Fruit fly (Drosophila melanogaster): ENCODE results near the gene Set8.
A peak's percentile ranks its signal among the peaks of the same experiment; 100 is the strongest.

Gene Set8

dm6 chr3R:14327472-14328104 is 11.8 kb downstream of the Set8 start, which contains the start of gene spn-B:
Gene spn-B, plus strand, starts transcription at chr3R:14328051.
- TF ChIP-seq bab1 (GFP tag; optimal IDR thresholded peaks at IDR 0.05): peak; percentile 77
- peak; percentile 32 for TF ChIP-seq kay (GFP tag; ENCODE audit: borderline replicate concordance)
- peak; percentile 66 for TF ChIP-seq cic (GFP tag; optimal IDR thresholded peaks at IDR 0.05)
- TF ChIP-seq Clk (GFP tag; optimal IDR thresholded peaks at IDR 0.05): no peak
- peak; percentile 52 for TF ChIP-seq CG14711 (tag; optimal IDR thresholded peaks at IDR 0.05)
- TF ChIP-seq pad (GFP tag; optimal IDR thresholded peaks at IDR 0.05): peak; percentile 56
- peak; percentile 40 for TF ChIP-seq CG1620 (GFP tag; optimal IDR thresholded peaks at IDR 0.05)
- peak; percentile 64 for TF ChIP-seq toe (GFP tag; optimal IDR thresholded peaks at IDR 0.05)
- peak; percentile 55 for TF ChIP-seq CG7045 (GFP tag; optimal IDR thresholded peaks at IDR 0.05)
- peak; percentile 70 for TF ChIP-seq CG12768 (GFP tag; optimal IDR thresholded peaks at IDR 0.05)
- TF ChIP-seq cnc (optimal IDR thresholded peaks at IDR 0.05): no peak
- TF ChIP-seq tj (GFP tag; optimal IDR thresholded peaks at IDR 0.05): peak; percentile 47
- TF ChIP-seq ovo (GFP tag; optimal IDR thresholded peaks at IDR 0.05): no peak
- peak; percentile 74 for TF ChIP-seq CG7101 (tag; optimal IDR thresholded peaks at IDR 0.05)
- TF ChIP-seq Crg-1 (GFP tag; optimal IDR thresholded peaks at IDR 0.05): peak; percentile 31
- TF ChIP-seq CG5204 (GFP tag; optimal IDR thresholded peaks at IDR 0.05): peak; percentile 63
- TF ChIP-seq Mnt (GFP tag; optimal IDR thresholded peaks at IDR 0.05): peak; percentile 57
- peak; percentile 81 for TF ChIP-seq CG11617 (GFP tag; optimal IDR thresholded peaks at IDR 0.05)
- TF ChIP-seq CG33017 (tag; optimal IDR thresholded peaks at IDR 0.05): peak; percentile 53
- peak; percentile 69 for TF ChIP-seq Hr96 (GFP tag; optimal IDR thresholded peaks at IDR 0.05)

- TF ChIP-seq kay (GFP tag; ENCODE audit: borderline replicate concordance) (peak; percentile 56), cnc (optimal IDR thresholded peaks at IDR 0.05) (no peak)
Observed at dm6 chr3R:14329549-14329948, 13.7 kb downstream of the Set8 start.

- TF ChIP-seq tj (GFP tag; optimal IDR thresholded peaks at IDR 0.05) (no peak), CG7101 (tag; optimal IDR thresholded peaks at IDR 0.05) (no peak), Mnt (GFP tag; optimal IDR thresholded peaks at IDR 0.05) (no peak), CG12768 (GFP tag; optimal IDR thresholded peaks at IDR 0.05) (no peak), ovo (GFP tag; optimal IDR thresholded peaks at IDR 0.05) (no peak), pad (GFP tag; optimal IDR thresholded peaks at IDR 0.05) (no peak), cic (GFP tag; optimal IDR thresholded peaks at IDR 0.05) (no peak), CG33017 (tag; optimal IDR thresholded peaks at IDR 0.05) (no peak), Crg-1 (GFP tag; optimal IDR thresholded peaks at IDR 0.05) (no peak), CG1620 (GFP tag; optimal IDR thresholded peaks at IDR 0.05) (no peak), kay (GFP tag; ENCODE audit: borderline replicate concordance) (no peak), CG5204 (GFP tag; optimal IDR thresholded peaks at IDR 0.05) (no peak), toe (GFP tag; optimal IDR thresholded peaks at IDR 0.05) (no peak), CG7045 (GFP tag; optimal IDR thresholded peaks at IDR 0.05) (no peak), bab1 (GFP tag; optimal IDR thresholded peaks at IDR 0.05) (no peak), Clk (GFP tag; optimal IDR thresholded peaks at IDR 0.05) (no peak), CG11617 (GFP tag; optimal IDR thresholded peaks at IDR 0.05) (no peak)
Observed at dm6 chr3R:14330654-14331053, 14.8 kb downstream of the Set8 start.

dm6 chr3R:14331474-14331873 is 15.6 kb downstream of the Set8 start:
- TF ChIP-seq CG11617 (GFP tag; optimal IDR thresholded peaks at IDR 0.05): no peak
- no peak for TF ChIP-seq Clk (GFP tag; optimal IDR thresholded peaks at IDR 0.05)
- TF ChIP-seq toe (GFP tag; optimal IDR thresholded peaks at IDR 0.05): no peak
- TF ChIP-seq tj (GFP tag; optimal IDR thresholded peaks at IDR 0.05): no peak
- no peak for TF ChIP-seq CG5204 (GFP tag; optimal IDR thresholded peaks at IDR 0.05)
- TF ChIP-seq CG7045 (GFP tag; optimal IDR thresholded peaks at IDR 0.05): no peak
- TF ChIP-seq CG14711 (tag; optimal IDR thresholded peaks at IDR 0.05): no peak
- no peak for TF ChIP-seq CG33017 (tag; optimal IDR thresholded peaks at IDR 0.05)
- TF ChIP-seq CG1620 (GFP tag; optimal IDR thresholded peaks at IDR 0.05): no peak

- TF ChIP-seq ovo (GFP tag; optimal IDR thresholded peaks at IDR 0.05): no peak
- TF ChIP-seq pad (GFP tag; optimal IDR thresholded peaks at IDR 0.05): no peak
Observed at dm6 chr3R:14332735-14333134, 16.9 kb downstream of the Set8 start.

- TF ChIP-seq Hr96 (GFP tag; optimal IDR thresholded peaks at IDR 0.05) (no peak), tj (GFP tag; optimal IDR thresholded peaks at IDR 0.05) (peak; percentile 49)
Observed at dm6 chr3R:14335504-14335903, 19.7 kb downstream of the Set8 start.

- no peak for TF ChIP-seq kay (GFP tag; ENCODE audit: borderline replicate concordance)
- no peak for TF ChIP-seq CG1620 (GFP tag; optimal IDR thresholded peaks at IDR 0.05)
- TF ChIP-seq CG14711 (tag; optimal IDR thresholded peaks at IDR 0.05): no peak
- TF ChIP-seq Mnt (GFP tag; optimal IDR thresholded peaks at IDR 0.05): no peak
- TF ChIP-seq Crg-1 (GFP tag; optimal IDR thresholded peaks at IDR 0.05): no peak
Observed at dm6 chr3R:14344767-14345166, 28.9 kb downstream of the Set8 start.

Measured in whole organism, adult.